Worm (Caenorhabditis elegans) whole organism, L4 larva: ENCODE data around the gene fbxa-99.
A peak's percentile ranks its signal among the peaks of the same experiment; 100 is the strongest.

Experiments
- ama-1 ChIP-seq: fragments of 150-350 bp; optimal IDR thresholded peaks from 2 replicates; lab custom pipeline; 2014; ENCODE audit warnings: inconsistent platforms, mixed read lengths
- jun-1 ChIP-seq: fragments of 150-350 bp; optimal IDR thresholded peaks from 2 replicates; lab custom pipeline; 2014; ENCODE audit warnings: missing biosample characterization, missing genetic modification reagents, missing genetic modification characterization
- lin-15B ChIP-seq: fragments of 150-350 bp; sonication (generic microtip); optimal IDR thresholded peaks from 3 replicates; lab custom pipeline; 2014; ENCODE audit warnings: missing biosample characterization, missing genetic modification characterization
- lin-38 ChIP-seq: fragments of 200-800 bp; sonication (Bioruptor generic); IDR thresholded peaks from 2 replicates; pipeline ENCODE4 v1.3.6; 2022; ENCODE audit warnings: missing genetic modification reagents, missing genetic modification characterization, missing compliant biosample characterization
- pqm-1 ChIP-seq: sonication (generic microtip); optimal IDR thresholded peaks from 2 replicates; lab custom pipeline; 2017; ENCODE audit warnings: missing biosample characterization, missing genetic modification characterization
- skn-1 ChIP-seq: fragments of 150-350 bp; optimal IDR thresholded peaks from 2 replicates; lab custom pipeline; 2014; ENCODE audit warnings: missing biosample characterization, missing genetic modification characterization
- spr-3 ChIP-seq: fragments of 200-800 bp; sonication (Bioruptor generic); optimal IDR thresholded peaks from 2 replicates; lab custom pipeline; 2018; ENCODE audit warnings: mild to moderate bottlenecking, missing genetic modification characterization, missing compliant biosample characterization

- TF ChIP-seq pqm-1 (tag; lab: Kevin White, UChicago) (peak; percentile 34), ama-1 (lab: Kevin White, UChicago) (no peak), lin-38 (GFP tag; lab: Robert Waterston, UW) (no peak), spr-3 (GFP tag; lab: Kevin White, UChicago) (no peak), skn-1 (tag; lab: Kevin White, UChicago) (no peak), jun-1 (tag; lab: Kevin White, UChicago) (no peak), lin-15B (tag; lab: Kevin White, UChicago) (no peak)
Observed at ce11 chrV:15982733-15983344, at the start of gene fbxa-99, which contains the start of gene F36G9.13.
